Worm (Caenorhabditis elegans) whole organism, young adult: ENCODE results near the gene Y43F8B.23.

ENCODE experiments used
- C17E4.6 ChIP-seq: fragments of 200-800 bp; sonication (Bioruptor generic); IDR thresholded peaks from 2 replicates; pipeline ENCODE4 v1.3.6; 2022; ENCODE audit warnings: missing genetic modification reagents, missing genetic modification characterization, missing compliant biosample characterization
- F33H1.4 ChIP-seq: fragments of 200-800 bp; sonication (Bioruptor generic); IDR thresholded peaks from 2 replicates; pipeline ENCODE4 v1.3.6; 2022; ENCODE audit warnings: missing genetic modification reagents, missing genetic modification characterization, missing compliant biosample characterization
- F49E8.2 ChIP-seq: sonication (generic microtip); optimal IDR thresholded peaks from 3 replicates; lab custom pipeline; 2017; ENCODE audit warnings: missing genetic modification characterization, mild to moderate bottlenecking, missing compliant biosample characterization, antibody characterized with exemption, moderate library complexity; ENCODE audit not compliant: insufficient read depth
- F52B5.7 ChIP-seq: sonication (generic microtip); optimal IDR thresholded peaks from 2 replicates; lab custom pipeline; 2016; ENCODE audit warnings: mild to moderate bottlenecking, missing genetic modification characterization, missing compliant biosample characterization
- F57A8.1 ChIP-seq: fragments of 200-800 bp; sonication (Bioruptor generic); optimal IDR thresholded peaks from 2 replicates; lab custom pipeline; 2018; ENCODE audit warnings: mild to moderate bottlenecking, missing genetic modification characterization, moderate library complexity, missing compliant biosample characterization
- K12H6.12 ChIP-seq: fragments of 200-800 bp; sonication (Bioruptor generic); optimal IDR thresholded peaks from 2 replicates; lab custom pipeline; 2018; ENCODE audit warnings: mild to moderate bottlenecking, missing genetic modification characterization, missing compliant biosample characterization
- Y67H2A.10 ChIP-seq: fragments of 200-800 bp; sonication (Bioruptor generic); conservative IDR thresholded peaks from 2 replicates; pipeline ENCODE4 v1.3.6; 2022; ENCODE audit warnings: missing genetic modification reagents, missing genetic modification characterization, missing compliant biosample characterization
- aptf-2 ChIP-seq: fragments of 200-800 bp; sonication (Bioruptor generic); conservative IDR thresholded peaks from 2 replicates; pipeline ENCODE4 v1.3.6; 2022; ENCODE audit warnings: missing genetic modification reagents, missing genetic modification characterization, missing compliant biosample characterization
- aptf-3 ChIP-seq: fragments of 200-800 bp; sonication (Bioruptor generic); IDR thresholded peaks from 2 replicates; pipeline ENCODE4 v1.3.6; 2022; ENCODE audit warnings: missing genetic modification characterization, missing compliant biosample characterization
- atf-7 ChIP-seq: sonication (generic microtip); optimal IDR thresholded peaks from 2 replicates; lab custom pipeline; 2017; ENCODE audit warnings: mild to moderate bottlenecking, missing genetic modification characterization, missing compliant biosample characterization
- cebp-1 ChIP-seq, 2 experiments: fragments of 200-800 bp in 1 of 2; sonication (Bioruptor generic) in 1 of 2; sonication (generic microtip) in 1 of 2; IDR thresholded peaks in 1 of 2; optimal IDR thresholded peaks in 1 of 2; 2 replicates each; pipeline versions ENCODE4 v1.3.6 to Lab custom; 2017 to 2022; ENCODE audit warnings: missing compliant biosample characterization in 2 of 2, missing genetic modification characterization in 2 of 2, mild to moderate bottlenecking in 1 of 2, missing genetic modification reagents in 1 of 2, moderate library complexity in 1 of 2
- ceh-91 ChIP-seq: fragments of 200-800 bp; sonication (Bioruptor generic); IDR thresholded peaks from 2 replicates; pipeline ENCODE4 v1.3.6; 2022; ENCODE audit warnings: missing genetic modification reagents, missing genetic modification characterization, missing compliant biosample characterization
- dpff-1 ChIP-seq: sonication (generic microtip); optimal IDR thresholded peaks from 2 replicates; lab custom pipeline; 2017; ENCODE audit warnings: mild to moderate bottlenecking, missing genetic modification characterization, missing compliant biosample characterization
- dpl-1 ChIP-seq: fragments of 150-350 bp; optimal IDR thresholded peaks from 2 replicates; lab custom pipeline; 2014; ENCODE audit warnings: missing biosample characterization, missing genetic modification reagents, missing genetic modification characterization
- efl-1 ChIP-seq: fragments of 150-350 bp; optimal IDR thresholded peaks from 2 replicates; lab custom pipeline; 2014; ENCODE audit warnings: missing biosample characterization, missing genetic modification reagents, missing genetic modification characterization
- egl-18 ChIP-seq: fragments of 200-800 bp; sonication (Bioruptor generic); IDR thresholded peaks from 2 replicates; pipeline ENCODE4 v1.3.6; 2022; ENCODE audit warnings: missing genetic modification reagents, missing genetic modification characterization, missing compliant biosample characterization
- gei-17 ChIP-seq: fragments of 200-800 bp; sonication (Bioruptor generic); optimal IDR thresholded peaks from 2 replicates; lab custom pipeline; 2018; ENCODE audit warnings: mild to moderate bottlenecking, missing genetic modification characterization, missing compliant biosample characterization
- hlh-12 ChIP-seq: sonication (generic microtip); optimal IDR thresholded peaks from 2 replicates; lab custom pipeline; 2016; ENCODE audit warnings: missing genetic modification characterization, missing compliant biosample characterization
- hmg-20 ChIP-seq: fragments of 200-800 bp; sonication (Bioruptor generic); IDR thresholded peaks from 2 replicates; pipeline ENCODE4 v1.3.6; 2022; ENCODE audit warnings: missing genetic modification reagents, missing genetic modification characterization, missing compliant biosample characterization
- lag-1 ChIP-seq: fragments of 200-800 bp; sonication (Bioruptor generic); IDR thresholded peaks from 2 replicates; pipeline ENCODE4 v1.3.6; 2022; ENCODE audit warnings: missing genetic modification reagents, missing genetic modification characterization, missing compliant biosample characterization
- lin-26 ChIP-seq: fragments of 200-800 bp; sonication (Bioruptor generic); IDR thresholded peaks from 2 replicates; pipeline ENCODE4 v1.3.6; 2022; ENCODE audit warnings: missing genetic modification reagents, missing genetic modification characterization, missing compliant biosample characterization
- lin-40 ChIP-seq: sonication (generic microtip); optimal IDR thresholded peaks from 2 replicates; lab custom pipeline; 2016; ENCODE audit warnings: missing genetic modification characterization, mild to moderate bottlenecking, missing compliant biosample characterization, missing genotype, missing genetic modification reagents
- lin-54 ChIP-seq: fragments of 200-800 bp; sonication (Bioruptor generic); optimal IDR thresholded peaks from 2 replicates; lab custom pipeline; 2018; ENCODE audit warnings: mild to moderate bottlenecking, missing genetic modification characterization, missing compliant biosample characterization
- madf-10 ChIP-seq: sonication (generic microtip); optimal IDR thresholded peaks from 2 replicates; lab custom pipeline; 2016; ENCODE audit warnings: mild to moderate bottlenecking, missing genetic modification characterization, missing compliant biosample characterization
- madf-3 ChIP-seq: fragments of 200-800 bp; sonication (Bioruptor generic); IDR thresholded peaks from 2 replicates; pipeline ENCODE4 v1.3.6; 2022; ENCODE audit warnings: missing genetic modification reagents, missing genetic modification characterization, missing compliant biosample characterization
- nhr-179 ChIP-seq: sonication (generic microtip); optimal IDR thresholded peaks from 2 replicates; lab custom pipeline; 2016; ENCODE audit warnings: mild to moderate bottlenecking, missing genetic modification characterization, missing compliant biosample characterization
- nhr-80 ChIP-seq: sonication (generic microtip); optimal IDR thresholded peaks from 2 replicates; lab custom pipeline; 2016; ENCODE audit warnings: missing genetic modification characterization, missing compliant biosample characterization
- rec-8 ChIP-seq, 2 experiments: sonication (generic microtip); optimal IDR thresholded peaks; 2 replicates each; lab custom pipeline; 2016; ENCODE audit warnings: mild to moderate bottlenecking in 2 of 2, missing genetic modification characterization in 2 of 2, missing genetic modification reagents in 2 of 2, missing genotype in 2 of 2, missing biosample characterization in 1 of 2, missing compliant biosample characterization in 1 of 2, moderate library complexity in 1 of 2
- tbx-9 ChIP-seq: sonication (generic microtip); optimal IDR thresholded peaks from 2 replicates; lab custom pipeline; 2016; ENCODE audit warnings: borderline replicate concordance, missing genetic modification characterization, inconsistent platforms, missing compliant biosample characterization
- zim-3 ChIP-seq: sonication (generic microtip); optimal IDR thresholded peaks from 2 replicates; lab custom pipeline; 2017; ENCODE audit warnings: mild to moderate bottlenecking, missing genetic modification characterization, moderate library complexity, missing compliant biosample characterization
- ztf-26 ChIP-seq: sonication (generic microtip); optimal IDR thresholded peaks from 2 replicates; lab custom pipeline; 2017; ENCODE audit warnings: missing genetic modification characterization, missing compliant biosample characterization
- ztf-28 ChIP-seq: fragments of 200-800 bp; sonication (Bioruptor generic); IDR thresholded peaks from 2 replicates; pipeline ENCODE4 v1.3.6; 2022; ENCODE audit warnings: missing genetic modification reagents, missing genetic modification characterization, missing compliant biosample characterization

Gene Y43F8B.23

ce11 chrV:19429605-19430004 lies 37.8 kb downstream of the Y43F8B.23 start:
- TF ChIP-seq dpff-1 (tag; lab: Kevin White, UChicago) (no peak), aptf-2 (GFP tag; lab: Robert Waterston, UW) (no peak), Y67H2A.10 (GFP tag; lab: Robert Waterston, UW) (no peak)

ce11 chrV:19428936-19429335 lies 38.5 kb downstream of the Y43F8B.23 start:
- no peak for TF ChIP-seq egl-18 (GFP tag; lab: Robert Waterston, UW)
- TF ChIP-seq madf-10 (tag; lab: Kevin White, UChicago) = no peak
- no peak for TF ChIP-seq aptf-3 (GFP tag; lab: Robert Waterston, UW)
- TF ChIP-seq lin-40 (tag; lab: Kevin White, UChicago) = no peak
- TF ChIP-seq F52B5.7 (tag; lab: Kevin White, UChicago) = no peak
- no peak for TF ChIP-seq dpl-1 (GFP tag; lab: Kevin White, UChicago)
- TF ChIP-seq rec-8 (tag; optimal IDR thresholded peaks at IDR 0.05; lab: Kevin White, UChicago) = no peak
- TF ChIP-seq F49E8.2 (tag; lab: Kevin White, UChicago) = no peak
- TF ChIP-seq nhr-179 = no peak
- TF ChIP-seq lag-1 (GFP tag; lab: Robert Waterston, UW) = no peak
- no peak for TF ChIP-seq cebp-1 (GFP tag; IDR thresholded peaks at IDR 0.05; lab: Robert Waterston, UW)
- TF ChIP-seq cebp-1 (tag; optimal IDR thresholded peaks at IDR 0.05; lab: Kevin White, UChicago) = no peak
- TF ChIP-seq K12H6.12 (tag; lab: Kevin White, UChicago) = no peak
- TF ChIP-seq F33H1.4 = no peak
- no peak for TF ChIP-seq ztf-28 (GFP tag; lab: Robert Waterston, UW)
- no peak for TF ChIP-seq efl-1 (GFP tag; lab: Kevin White, UChicago)
- no peak for TF ChIP-seq hmg-20 (GFP tag; lab: Robert Waterston, UW)
- no peak for TF ChIP-seq dpff-1 (tag; lab: Kevin White, UChicago)
- TF ChIP-seq, all 124 proteins: peak for 0

ce11 chrV:19428097-19428496 lies 39.4 kb downstream of the Y43F8B.23 start:
- TF ChIP-seq lin-26 (GFP tag; lab: Robert Waterston, UW) = 0 out of 2 replicates have a peak, but pooled peaks have one; percentile 26
- TF ChIP-seq F57A8.1 (GFP tag; lab: Kevin White, UChicago) = no peak
- no peak for TF ChIP-seq F33H1.4
- TF ChIP-seq hmg-20 (GFP tag; lab: Robert Waterston, UW) = no peak
- TF ChIP-seq madf-3 (GFP tag; lab: Robert Waterston, UW) = no peak
- TF ChIP-seq zim-3 (tag; lab: Kevin White, UChicago) = peak; percentile 0
- no peak for TF ChIP-seq hlh-12 (tag; lab: Kevin White, UChicago)
- TF ChIP-seq ceh-91 (GFP tag; lab: Robert Waterston, UW) = no peak
- no peak for TF ChIP-seq lin-40 (tag; lab: Kevin White, UChicago)
- no peak for TF ChIP-seq ztf-26 (tag; lab: Kevin White, UChicago)
- TF ChIP-seq gei-17 (GFP tag; lab: Kevin White, UChicago) = no peak
- TF ChIP-seq, all 124 proteins: peak for 2

- TF ChIP-seq Y67H2A.10 (GFP tag; lab: Robert Waterston, UW) (no peak), atf-7 (tag; lab: Kevin White, UChicago) (peak; percentile 57)
- TF ChIP-seq, all 124 proteins: peak for 1
Measured at ce11 chrV:19421131-19421530, 46.3 kb downstream of the Y43F8B.23 start, which contains the start of gene C25F9.2. Gene C25F9.2, plus strand, starts transcription at chrV:19421471.

ce11 chrV:19417836-19418235 lies 49.6 kb downstream of the Y43F8B.23 start, which contains the start of gene C25F9.15:
Gene C25F9.15, plus strand, starts transcription at chrV:19418136.
- no peak for TF ChIP-seq lin-54
- TF ChIP-seq nhr-80 (tag; lab: Kevin White, UChicago) = peak; percentile 3
- TF ChIP-seq tbx-9 = no peak
- no peak for TF ChIP-seq C17E4.6 (GFP tag; lab: Robert Waterston, UW)
